Fruit fly (Drosophila melanogaster): ENCODE measurements around the gene ema.
A peak's percentile ranks its signal among the peaks of the same experiment; 100 is the strongest.

Gene ema

dm6 chr3R:16476472-16476871 is 35.0 kb upstream of the ema start (continued):
- TF ChIP-seq pum (GFP tag; optimal IDR thresholded peaks at IDR 0.05) (no peak), crol (GFP tag; IDR thresholded peaks at IDR 0.05) (no peak), CG12391 (tag; optimal IDR thresholded peaks at IDR 0.05) (peak; percentile 40), CG12659 (GFP tag; optimal IDR thresholded peaks at IDR 0.05) (peak; percentile 23), CG6689 (GFP tag; IDR thresholded peaks at IDR 0.05) (peak; percentile 36; the same call in 1 of the 2 replicates), Fer1 (GFP tag; optimal IDR thresholded peaks at IDR 0.05) (peak; percentile 71), jumu (GFP tag; optimal IDR thresholded peaks at IDR 0.05) (no peak), CG10565 (GFP tag; optimal IDR thresholded peaks at IDR 0.05) (no peak), CG34422 (GFP tag; IDR thresholded peaks at IDR 0.05) (no peak), CG13624 (GFP tag; optimal IDR thresholded peaks at IDR 0.05) (peak; percentile 3), Hmr (GFP tag; optimal IDR thresholded peaks at IDR 0.05) (peak; percentile 69), CG13894 (tag; optimal IDR thresholded peaks at IDR 0.05) (peak; percentile 64), CG6854 (GFP tag; optimal IDR thresholded peaks at IDR 0.05) (no peak), CG9727 (GFP tag; optimal IDR thresholded peaks at IDR 0.05) (peak; percentile 31), trh (GFP tag; optimal IDR thresholded peaks at IDR 0.05) (no peak), fd64A (GFP tag; optimal IDR thresholded peaks at IDR 0.05) (no peak), Gsc (GFP tag; IDR thresholded peaks at IDR 0.05) (no peak), CG14050 (GFP tag; IDR thresholded peaks at IDR 0.05) (no peak), CG1832 (GFP tag; optimal IDR thresholded peaks at IDR 0.05) (no peak), CG5180 (GFP tag; optimal IDR thresholded peaks at IDR 0.05) (peak; percentile 11), CG11456 (GFP tag; IDR thresholded peaks at IDR 0.05) (no peak), CG11695 (GFP tag; IDR thresholded peaks at IDR 0.05) (0 out of 3 replicates have a peak, but pooled peaks have one; percentile 16), CG1792 (GFP tag; optimal IDR thresholded peaks at IDR 0.05) (no peak), Mes4 (GFP tag; optimal IDR thresholded peaks at IDR 0.05) (no peak), pho (GFP tag; optimal IDR thresholded peaks at IDR 0.05) (no peak), H15 (GFP tag; IDR thresholded peaks at IDR 0.05) (no peak), Hsf (GFP tag; optimal IDR thresholded peaks at IDR 0.05) (no peak), CG8478 (optimal IDR thresholded peaks at IDR 0.05) (no peak), Nf-YB (GFP tag; optimal IDR thresholded peaks at IDR 0.05) (no peak), CG10147 (GFP tag; optimal IDR thresholded peaks at IDR 0.05) (peak; percentile 47), MTF-1 (GFP tag; optimal IDR thresholded peaks at IDR 0.05; ENCODE audit: borderline replicate concordance) (no peak), Asciz (GFP tag; optimal IDR thresholded peaks at IDR 0.05) (no peak), phol (tag; optimal IDR thresholded peaks at IDR 0.05) (peak; percentile 18), Blimp-1 (GFP tag; optimal IDR thresholded peaks at IDR 0.05) (peak; percentile 26), croc (GFP tag; conservative IDR thresholded peaks at IDR 0.05) (no peak), ash1 (GFP tag; optimal IDR thresholded peaks at IDR 0.05) (no peak), CG9932 (GFP tag; IDR thresholded peaks at IDR 0.05) (peak; percentile 19; the same call in 1 of the 2 replicates), CG2120 (GFP tag; optimal IDR thresholded peaks at IDR 0.05) (peak; percentile 58), Dad (GFP tag; optimal IDR thresholded peaks at IDR 0.05) (no peak), toy (GFP tag; IDR thresholded peaks at IDR 0.05) (no peak), CG17612 (GFP tag; IDR thresholded peaks at IDR 0.05) (no peak), stwl (tag; optimal IDR thresholded peaks at IDR 0.05) (no peak), CG17359 (tag; optimal IDR thresholded peaks at IDR 0.05) (peak; percentile 23), CG15011 (GFP tag; optimal IDR thresholded peaks at IDR 0.05) (no peak), CG10959 (GFP tag; IDR thresholded peaks at IDR 0.05) (no peak), CG15073 (GFP tag; optimal IDR thresholded peaks at IDR 0.05) (no peak), gce (GFP tag; IDR thresholded peaks at IDR 0.05) (no peak), CG2712 (tag; optimal IDR thresholded peaks at IDR 0.05) (peak; percentile 31), eve (GFP tag; optimal IDR thresholded peaks at IDR 0.05) (no peak), lola (GFP tag; optimal IDR thresholded peaks at IDR 0.05) (peak in 1 of 3 experiments; percentile 11), pfk (GFP tag; optimal IDR thresholded peaks at IDR 0.05) (no peak)
